Worm (Caenorhabditis elegans) whole organism, late embryonic: ENCODE measurements around the gene sptl-1.

ENCODE experiments used
- C08G9.2 ChIP-seq: sonication (generic microtip); optimal IDR thresholded peaks from 2 replicates; lab custom pipeline; 2016; ENCODE audit warnings: mild to moderate bottlenecking, missing genetic modification characterization, moderate library complexity, missing compliant biosample characterization
- K02D7.2 ChIP-seq: sonication (generic microtip); optimal IDR thresholded peaks from 2 replicates; lab custom pipeline; 2017; ENCODE audit warnings: mild to moderate bottlenecking, missing genetic modification characterization, missing compliant biosample characterization
- T23F11.4 ChIP-seq: fragments of 200-800 bp; sonication (Bioruptor generic); optimal IDR thresholded peaks from 2 replicates; lab custom pipeline; 2018; ENCODE audit warnings: mild to moderate bottlenecking, missing genetic modification characterization, missing compliant biosample characterization
- ama-1 ChIP-seq: fragments of 150-350 bp; optimal IDR thresholded peaks from 2 replicates; lab custom pipeline; 2014
- ceh-14 ChIP-seq: sonication (generic microtip); optimal IDR thresholded peaks from 2 replicates; lab custom pipeline; 2016; ENCODE audit warnings: missing genotype, missing genetic modification characterization, missing compliant biosample characterization
- ceh-18 ChIP-seq: sonication (generic microtip); optimal IDR thresholded peaks from 2 replicates; lab custom pipeline; 2016; ENCODE audit warnings: missing genetic modification characterization, missing compliant biosample characterization
- ceh-24 ChIP-seq: sonication (generic microtip); optimal IDR thresholded peaks from 2 replicates; lab custom pipeline; 2016; ENCODE audit warnings: mild to moderate bottlenecking, missing genetic modification characterization, missing compliant biosample characterization
- ceh-30 ChIP-seq: fragments of 150-350 bp; optimal IDR thresholded peaks from 2 replicates; lab custom pipeline; 2014; ENCODE audit warnings: missing biosample characterization, missing genetic modification characterization
- ceh-31 ChIP-seq: sonication (generic microtip); optimal IDR thresholded peaks from 2 replicates; lab custom pipeline; 2016; ENCODE audit warnings: missing genetic modification characterization, missing compliant biosample characterization
- ceh-34 ChIP-seq: sonication (generic microtip); optimal IDR thresholded peaks from 2 replicates; lab custom pipeline; 2016; ENCODE audit warnings: mild to moderate bottlenecking, missing genetic modification characterization, missing compliant biosample characterization
- ceh-45 ChIP-seq: fragments of 200-800 bp; sonication (Bioruptor generic); IDR thresholded peaks from 2 replicates; pipeline ENCODE4 v1.3.6; 2022; ENCODE audit warnings: missing genetic modification reagents, missing genetic modification characterization, missing compliant biosample characterization
- ceh-48 ChIP-seq: sonication (generic microtip); optimal IDR thresholded peaks from 2 replicates; lab custom pipeline; 2016; ENCODE audit warnings: missing genetic modification characterization, inconsistent platforms, missing compliant biosample characterization
- dmd-4 ChIP-seq: sonication (generic microtip); optimal IDR thresholded peaks from 2 replicates; lab custom pipeline; 2016; ENCODE audit warnings: borderline replicate concordance, missing genetic modification characterization, missing compliant biosample characterization
- dve-1 ChIP-seq: sonication (generic microtip); optimal IDR thresholded peaks from 2 replicates; lab custom pipeline; 2017; ENCODE audit warnings: antibody characterized with exemption, mild to moderate bottlenecking, missing genetic modification characterization, missing compliant biosample characterization
- elt-2 ChIP-seq: sonication (generic microtip); optimal IDR thresholded peaks from 2 replicates; lab custom pipeline; 2016; ENCODE audit warnings: missing genetic modification reagents, missing genetic modification characterization, missing compliant biosample characterization
- elt-4 ChIP-seq: sonication (generic microtip); optimal IDR thresholded peaks from 2 replicates; lab custom pipeline; 2016; ENCODE audit warnings: missing genetic modification characterization, missing compliant biosample characterization
- ets-4 ChIP-seq: sonication (generic microtip); optimal IDR thresholded peaks from 2 replicates; lab custom pipeline; 2016; ENCODE audit warnings: missing genetic modification characterization, missing compliant biosample characterization
- eyg-1 ChIP-seq: sonication (generic microtip); optimal IDR thresholded peaks from 2 replicates; lab custom pipeline; 2016; ENCODE audit warnings: missing genotype, missing genetic modification characterization, missing compliant biosample characterization
- fax-1 ChIP-seq: sonication (generic microtip); optimal IDR thresholded peaks from 2 replicates; lab custom pipeline; 2016; ENCODE audit warnings: missing genotype, missing genetic modification characterization, missing compliant biosample characterization
- gmeb-2 ChIP-seq: sonication (generic microtip); optimal IDR thresholded peaks from 2 replicates; lab custom pipeline; 2016; ENCODE audit warnings: missing genetic modification characterization, inconsistent platforms, missing compliant biosample characterization
- hlh-30 ChIP-seq: sonication (generic microtip); optimal IDR thresholded peaks from 2 replicates; lab custom pipeline; 2017; ENCODE audit warnings: antibody characterized with exemption, missing genetic modification characterization, missing compliant biosample characterization; ENCODE audit not compliant: insufficient read depth
- lim-6 ChIP-seq: sonication (generic microtip); optimal IDR thresholded peaks from 2 replicates; lab custom pipeline; 2016; ENCODE audit warnings: missing genetic modification characterization, missing compliant biosample characterization
- lin-11 ChIP-seq: fragments of 200-800 bp; sonication (Bioruptor generic); optimal IDR thresholded peaks from 2 replicates; lab custom pipeline; 2018; ENCODE audit warnings: mild to moderate bottlenecking, missing genetic modification characterization, missing compliant biosample characterization
- madf-2 ChIP-seq: sonication (generic microtip); optimal IDR thresholded peaks from 2 replicates; lab custom pipeline; 2017; ENCODE audit warnings: missing genetic modification characterization, missing compliant biosample characterization
- mec-3 ChIP-seq: sonication (generic microtip); optimal IDR thresholded peaks from 2 replicates; lab custom pipeline; 2016; ENCODE audit warnings: borderline replicate concordance, missing genetic modification characterization, missing compliant biosample characterization
- nfya-1 ChIP-seq: sonication (generic microtip); optimal IDR thresholded peaks from 2 replicates; lab custom pipeline; 2017; ENCODE audit warnings: missing genetic modification characterization, mild to moderate bottlenecking, missing compliant biosample characterization, antibody characterized with exemption, moderate library complexity
- nhr-232 ChIP-seq: sonication (generic microtip); optimal IDR thresholded peaks from 2 replicates; lab custom pipeline; 2016; ENCODE audit warnings: missing genetic modification characterization, missing compliant biosample characterization
- npax-4 ChIP-seq: sonication (generic microtip); optimal IDR thresholded peaks from 2 replicates; lab custom pipeline; 2016; ENCODE audit warnings: missing genetic modification characterization, missing compliant biosample characterization
- odd-2 ChIP-seq: sonication (generic microtip); optimal IDR thresholded peaks from 2 replicates; lab custom pipeline; 2017; ENCODE audit warnings: antibody characterized with exemption, mild to moderate bottlenecking, missing genetic modification characterization, missing compliant biosample characterization
- pag-3 ChIP-seq: sonication (generic microtip); optimal IDR thresholded peaks from 2 replicates; lab custom pipeline; 2016; ENCODE audit warnings: missing compliant biosample characterization, missing genetic modification characterization, borderline replicate concordance
- pat-9 ChIP-seq: fragments of 200-800 bp; sonication (Bioruptor generic); optimal IDR thresholded peaks from 2 replicates; lab custom pipeline; 2018; ENCODE audit warnings: mild to moderate bottlenecking, missing genetic modification characterization, moderate library complexity, missing compliant biosample characterization
- pha-4 ChIP-seq: fragments of 150-350 bp; optimal IDR thresholded peaks from 2 replicates; lab custom pipeline; 2018; ENCODE audit warnings: missing biosample characterization, missing genetic modification reagents, missing genetic modification characterization
- rnt-1 ChIP-seq: sonication (generic microtip); optimal IDR thresholded peaks from 2 replicates; lab custom pipeline; 2016; ENCODE audit warnings: missing genetic modification characterization, missing compliant biosample characterization
- sox-2 ChIP-seq: fragments of 200-800 bp; sonication (Bioruptor generic); IDR thresholded peaks from 2 replicates; pipeline ENCODE4 v1.3.6; 2022; ENCODE audit warnings: missing genetic modification reagents, missing genetic modification characterization, missing compliant biosample characterization
- sox-4 ChIP-seq: sonication (generic microtip); optimal IDR thresholded peaks from 2 replicates; lab custom pipeline; 2017; ENCODE audit warnings: mild to moderate bottlenecking, missing genetic modification characterization, inconsistent platforms, missing compliant biosample characterization
- syd-9 ChIP-seq: sonication (generic microtip); optimal IDR thresholded peaks from 2 replicates; lab custom pipeline; 2016; ENCODE audit warnings: mild to moderate bottlenecking, missing genetic modification characterization, moderate library complexity, missing compliant biosample characterization
- tbx-2 ChIP-seq: sonication (generic microtip); optimal IDR thresholded peaks from 2 replicates; lab custom pipeline; 2016; ENCODE audit warnings: missing genetic modification characterization, missing compliant biosample characterization
- tbx-7 ChIP-seq: sonication (generic microtip); optimal IDR thresholded peaks from 2 replicates; lab custom pipeline; 2016; ENCODE audit warnings: missing genotype, missing genetic modification characterization, missing compliant biosample characterization
- ttx-3 ChIP-seq: sonication (generic microtip); optimal IDR thresholded peaks from 2 replicates; lab custom pipeline; 2016; ENCODE audit warnings: missing genetic modification reagents, missing genetic modification characterization, missing compliant biosample characterization
- unc-3 ChIP-seq, 2 experiments: fragments of 200-800 bp in 1 of 2; sonication (Bioruptor generic) in 1 of 2; sonication (generic microtip) in 1 of 2; conservative IDR thresholded peaks in 1 of 2; optimal IDR thresholded peaks in 1 of 2; 2 replicates each; pipeline versions ENCODE4 v1.3.6 to Lab custom; 2016 to 2022; ENCODE audit warnings: missing compliant biosample characterization in 2 of 2, missing genetic modification characterization in 2 of 2, missing genetic modification reagents in 1 of 2
- unc-55 ChIP-seq: sonication (generic microtip); optimal IDR thresholded peaks from 2 replicates; lab custom pipeline; 2017; ENCODE audit warnings: missing biosample characterization, missing genetic modification reagents, missing genetic modification characterization
- zip-5 ChIP-seq: sonication (generic microtip); optimal IDR thresholded peaks from 2 replicates; lab custom pipeline; 2016; ENCODE audit warnings: missing genetic modification characterization, missing compliant biosample characterization

sptl-1 gene

DNA sequence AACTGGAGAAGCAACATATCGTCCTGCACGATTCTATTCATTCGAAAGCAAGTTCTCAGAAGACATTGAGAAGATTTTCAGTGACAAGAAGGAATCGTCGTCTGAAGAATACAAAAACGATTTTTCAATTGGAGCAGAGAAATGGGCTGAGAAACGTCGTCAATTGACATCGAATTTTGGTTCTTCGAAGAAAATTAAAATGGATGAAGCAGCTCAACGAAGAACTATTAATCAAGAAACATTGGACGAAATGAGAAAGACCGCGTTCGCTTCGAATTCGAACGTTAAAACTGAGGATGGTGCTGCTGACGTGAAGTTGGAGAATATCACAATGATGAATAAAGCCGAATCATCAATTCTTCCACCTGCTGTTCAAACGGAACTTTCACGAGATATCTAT is 5.3 kb upstream of the sptl-1 start, which contains the start of gene rpt-4:
Gene rpt-4, minus strand, starts transcription at position 101 of the 400 bp plus-strand sequence.
- TF ChIP-seq odd-2 (no peak), madf-2 (no peak), ama-1 (no peak), ceh-34 (tag; lab: Kevin White, UChicago) (no peak), eyg-1 (tag; lab: Kevin White, UChicago) (no peak), ceh-30 (tag; lab: Kevin White, UChicago) (no peak), ttx-3 (tag; lab: Kevin White, UChicago) (no peak), unc-55 (no peak)

DNA sequence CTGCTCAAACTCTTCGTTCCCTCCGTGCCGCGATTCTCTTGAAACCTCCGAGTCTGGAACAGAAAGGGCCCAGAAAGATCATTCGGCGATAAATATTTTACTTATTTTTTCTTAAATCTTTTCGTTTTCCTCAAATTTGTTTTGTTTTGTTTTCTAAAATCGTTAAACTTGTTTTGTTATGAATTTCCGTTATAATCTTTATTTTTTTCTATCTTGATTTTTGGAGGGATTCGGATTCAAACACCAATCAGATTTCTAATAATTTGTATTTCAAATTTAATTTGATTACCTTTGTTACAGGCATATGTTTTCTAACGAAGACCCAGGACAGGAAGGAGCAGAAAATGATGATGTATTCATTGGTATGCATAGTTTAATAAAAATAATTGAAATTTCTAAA is 4.2 kb upstream of the sptl-1 start, which contains the start of gene C23H3.5:
Gene C23H3.5, plus strand, starts transcription at position 301 of the 400 bp plus-strand sequence.
- no peak for TF ChIP-seq ceh-18 (tag; lab: Kevin White, UChicago)
- TF ChIP-seq lin-11, result no peak
- no peak for TF ChIP-seq syd-9 (tag; lab: Kevin White, UChicago)
- no peak for TF ChIP-seq pha-4
- TF ChIP-seq gmeb-2 (tag; lab: Kevin White, UChicago), result no peak
- TF ChIP-seq sox-2 (GFP tag; lab: Robert Waterston, UW), result no peak
- TF ChIP-seq K02D7.2, result no peak
- TF ChIP-seq tbx-7 (tag; lab: Kevin White, UChicago), result no peak
- no peak for TF ChIP-seq ceh-48 (tag; lab: Kevin White, UChicago)
- TF ChIP-seq C08G9.2 (tag; lab: Kevin White, UChicago), result no peak
- TF ChIP-seq lim-6 (tag; lab: Kevin White, UChicago), result no peak
- TF ChIP-seq T23F11.4 (GFP tag; lab: Kevin White, UChicago), result no peak
- TF ChIP-seq unc-3 (GFP tag; conservative IDR thresholded peaks at IDR 0.05; lab: Robert Waterston, UW), result no peak
- TF ChIP-seq unc-3 (tag; optimal IDR thresholded peaks at IDR 0.05; lab: Kevin White, UChicago), result no peak
- TF ChIP-seq unc-55, result no peak
- TF ChIP-seq pat-9 (tag; lab: Kevin White, UChicago), result no peak
- TF ChIP-seq nhr-232 (tag; lab: Kevin White, UChicago), result no peak
- TF ChIP-seq pag-3 (tag; lab: Kevin White, UChicago), result no peak
- no peak for TF ChIP-seq ceh-24 (tag; lab: Kevin White, UChicago)
- TF ChIP-seq hlh-30 (tag; lab: Kevin White, UChicago), result no peak

- TF ChIP-seq elt-4, result no peak
- peak; percentile 4 for TF ChIP-seq elt-2 (tag; lab: Kevin White, UChicago)
- TF ChIP-seq nhr-232 (tag; lab: Kevin White, UChicago), result no peak
- no peak for TF ChIP-seq pag-3 (tag; lab: Kevin White, UChicago)
- TF ChIP-seq rnt-1, result no peak
- TF ChIP-seq ceh-45, result no peak
- no peak for TF ChIP-seq npax-4 (tag; lab: Kevin White, UChicago)
These were observed 590 bp upstream of the sptl-1 start for ce11 chrII:50862-51261.

DNA sequence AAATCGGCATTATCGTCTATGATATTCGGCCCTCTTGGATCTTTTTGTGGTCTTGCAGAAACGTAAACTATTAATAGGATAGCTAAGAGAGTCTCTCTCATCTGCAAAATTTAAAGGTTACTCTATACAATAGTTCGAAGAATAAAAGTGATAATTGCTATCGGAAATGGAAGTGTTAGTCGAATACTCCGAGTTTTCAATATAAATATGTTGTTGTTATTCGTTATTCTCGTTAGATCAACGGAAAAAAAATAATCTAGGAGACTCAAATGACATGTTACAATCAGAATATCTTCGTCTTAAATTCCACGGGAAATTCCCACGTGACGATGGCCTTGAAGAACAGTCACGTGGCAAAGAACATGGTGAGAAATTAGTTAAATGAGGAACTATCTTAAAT is 3.8 kb downstream of the sptl-1 start, which contains the start of gene tre-5:
Gene tre-5, minus strand, starts transcription at position 101 of the 400 bp plus-strand sequence.
- TF ChIP-seq hlh-30 (tag; lab: Kevin White, UChicago) (peak; percentile 25), tbx-2 (tag; lab: Kevin White, UChicago) (no peak)

DNA sequence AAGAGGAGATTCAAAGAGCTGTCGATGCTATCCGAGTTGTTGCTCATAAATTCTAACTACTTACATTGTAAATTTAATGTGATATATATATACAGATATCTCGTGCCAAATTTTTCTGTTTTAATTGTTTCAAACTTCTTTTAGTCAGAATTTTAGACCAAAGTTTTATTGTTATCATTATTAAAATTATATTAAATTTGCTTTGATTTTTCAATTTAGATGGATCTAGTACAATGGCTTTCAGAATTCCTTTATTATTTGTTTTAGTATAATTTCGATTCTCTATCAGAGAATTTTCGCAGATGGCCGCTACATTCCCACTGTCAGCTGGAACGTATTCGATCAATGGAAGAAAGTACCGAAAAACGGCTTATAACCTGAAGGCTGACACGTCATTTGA is 5.9 kb downstream of the sptl-1 start, which contains the start of gene ascc-1:
Gene ascc-1, plus strand, starts transcription at position 301 of the 400 bp plus-strand sequence.
- no peak for TF ChIP-seq syd-9 (tag; lab: Kevin White, UChicago)
- no peak for TF ChIP-seq ceh-45
- TF ChIP-seq rnt-1, result no peak
- no peak for TF ChIP-seq tbx-2 (tag; lab: Kevin White, UChicago)
- no peak for TF ChIP-seq zip-5 (tag; lab: Kevin White, UChicago)
- TF ChIP-seq lim-6 (tag; lab: Kevin White, UChicago), result no peak
- TF ChIP-seq C08G9.2 (tag; lab: Kevin White, UChicago), result no peak
- no peak for TF ChIP-seq ets-4 (tag; lab: Kevin White, UChicago)
- no peak for TF ChIP-seq fax-1 (tag; lab: Kevin White, UChicago)
- TF ChIP-seq nfya-1 (tag; lab: Kevin White, UChicago), result no peak
- no peak for TF ChIP-seq dmd-4 (tag; lab: Kevin White, UChicago)
- TF ChIP-seq ceh-48 (tag; lab: Kevin White, UChicago), result no peak
- no peak for TF ChIP-seq pha-4
- TF ChIP-seq dve-1 (tag; lab: Kevin White, UChicago), result no peak
- no peak for TF ChIP-seq ttx-3 (tag; lab: Kevin White, UChicago)
- no peak for TF ChIP-seq pat-9 (tag; lab: Kevin White, UChicago)
- no peak for TF ChIP-seq ceh-14 (tag; lab: Kevin White, UChicago)
- no peak for TF ChIP-seq mec-3 (tag; lab: Kevin White, UChicago)
- no peak for TF ChIP-seq ceh-31 (tag; lab: Kevin White, UChicago)
- no peak for TF ChIP-seq sox-4
